Fruit fly (Drosophila melanogaster) whole organism, larva: ENCODE measurements around the gene Clc.

Experiments used
- noc ChIP-seq: fragments of 200-800 bp; sonication (Bioruptor generic); optimal IDR thresholded peaks from 3 replicates; lab custom pipeline; 2019; ENCODE audit warnings: missing biosample characterization, mild to moderate bottlenecking, missing genetic modification characterization, moderate library complexity

Clc gene

dm6 chr3L:20240753-20241152 lies at the start of gene Clc:
Gene Clc (plus strand): TSS chr3L:20241053.
- no peak for TF ChIP-seq noc (tag; lab: Kevin White, UChicago)

dm6 chr3L:20191848-20192247 lies 49.0 kb upstream of the Clc start:
- TF ChIP-seq noc (tag; lab: Kevin White, UChicago) = no peak

dm6 chr3L:20192872-20193747 lies 47.7 kb upstream of the Clc start:
- peak; percentile 44 for TF ChIP-seq noc (tag; lab: Kevin White, UChicago)

- no peak for TF ChIP-seq noc (tag; lab: Kevin White, UChicago)
These were observed 47.1 kb upstream of the Clc start for dm6 chr3L:20193748-20194058.

dm6 chr3L:20194731-20195130 lies 46.1 kb upstream of the Clc start:
- peak; percentile 25 for TF ChIP-seq noc (tag; lab: Kevin White, UChicago)

dm6 chr3L:20195875-20196274 lies 45.0 kb upstream of the Clc start:
- TF ChIP-seq noc (tag; lab: Kevin White, UChicago) = no peak

- TF ChIP-seq noc (tag; lab: Kevin White, UChicago) = no peak
These were observed 44.5 kb upstream of the Clc start for dm6 chr3L:20196321-20196720.

- TF ChIP-seq noc (tag; lab: Kevin White, UChicago) = no peak
These were observed 43.6 kb upstream of the Clc start for dm6 chr3L:20197213-20197612.

- TF ChIP-seq noc (tag; lab: Kevin White, UChicago) = no peak
These were observed 43.2 kb upstream of the Clc start for dm6 chr3L:20197698-20198097.

dm6 chr3L:20198138-20198559 lies 42.7 kb upstream of the Clc start, which contains the start of gene CG42674:
Gene CG42674 (minus strand): TSS chr3L:20198317.
- peak; percentile 33 for TF ChIP-seq noc (tag; lab: Kevin White, UChicago)

dm6 chr3L:20199569-20200247 lies 41.1 kb upstream of the Clc start, which contains the start of gene CG42833:
Gene CG42833 (plus strand): TSS chr3L:20200093.
- no peak for TF ChIP-seq noc (tag; lab: Kevin White, UChicago)

- no peak for TF ChIP-seq noc (tag; lab: Kevin White, UChicago)
These were observed 39.3 kb upstream of the Clc start, which contains the start of gene obst-F for dm6 chr3L:20201538-20201937. Gene obst-F (minus strand): TSS chr3L:20201638.

dm6 chr3L:20203587-20203986 lies 37.3 kb upstream of the Clc start, which contains the start of gene CG7298:
Gene CG7298 (minus strand): TSS chr3L:20203687.
- no peak for TF ChIP-seq noc (tag; lab: Kevin White, UChicago)

dm6 chr3L:20205946-20206345 lies 34.9 kb upstream of the Clc start, which contains the start of gene CG7290:
Gene CG7290 (minus strand): TSS chr3L:20206046.
- no peak for TF ChIP-seq noc (tag; lab: Kevin White, UChicago)

dm6 chr3L:20206950-20207584 lies 33.8 kb upstream of the Clc start, which contains the start of gene CG6996:
Gene CG6996 (plus strand): TSS chr3L:20207534.
- peak; percentile 35 for TF ChIP-seq noc (tag; lab: Kevin White, UChicago)

dm6 chr3L:20209092-20209491 lies 31.8 kb upstream of the Clc start:
- peak; percentile 63 for TF ChIP-seq noc (tag; lab: Kevin White, UChicago)
